Fruit fly (Drosophila melanogaster): ENCODE data around the gene Kmn1.
A peak's percentile ranks its signal among the peaks of the same experiment; 100 is the strongest.

dm6 chrX:11601408-11601807 is 29.2 kb upstream of the Kmn1 start:
- TF ChIP-seq Crg-1 (GFP tag; optimal IDR thresholded peaks at IDR 0.05): no peak
- TF ChIP-seq tj (GFP tag; optimal IDR thresholded peaks at IDR 0.05): peak; percentile 41
- TF ChIP-seq cic (GFP tag; optimal IDR thresholded peaks at IDR 0.05): no peak
- TF ChIP-seq toe (GFP tag; optimal IDR thresholded peaks at IDR 0.05): no peak
- no peak for TF ChIP-seq CG12768 (GFP tag; optimal IDR thresholded peaks at IDR 0.05)
- TF ChIP-seq pad (GFP tag; optimal IDR thresholded peaks at IDR 0.05): no peak
- no peak for TF ChIP-seq CG7045 (GFP tag; optimal IDR thresholded peaks at IDR 0.05)
- no peak for TF ChIP-seq CG11617 (GFP tag; optimal IDR thresholded peaks at IDR 0.05)
- TF ChIP-seq cnc (optimal IDR thresholded peaks at IDR 0.05): no peak
- TF ChIP-seq Mnt (GFP tag; optimal IDR thresholded peaks at IDR 0.05): no peak
- TF ChIP-seq CG1620 (GFP tag; optimal IDR thresholded peaks at IDR 0.05): no peak
